Worm (Caenorhabditis elegans) whole organism, young adult: ENCODE measurements around the gene ndub-3.

ENCODE experiments used
- B0035.1 ChIP-seq: sonication (generic microtip); optimal IDR thresholded peaks from 2 replicates; lab custom pipeline; 2016; ENCODE audit warnings: missing genetic modification characterization, mild to moderate bottlenecking, missing compliant biosample characterization, missing genotype, missing genetic modification reagents
- B0336.3 ChIP-seq: fragments of 200-800 bp; sonication (Bioruptor generic); IDR thresholded peaks from 2 replicates; pipeline ENCODE4 v1.3.6; 2022; ENCODE audit warnings: missing genetic modification characterization, missing compliant biosample characterization
- C06A6.2 ChIP-seq: fragments of 200-800 bp; sonication (Bioruptor generic); conservative IDR thresholded peaks from 2 replicates; pipeline ENCODE4 v1.3.6; 2022; ENCODE audit warnings: missing genetic modification characterization, missing compliant biosample characterization
- F10E7.11 ChIP-seq: sonication (generic microtip); optimal IDR thresholded peaks from 2 replicates; lab custom pipeline; 2017; ENCODE audit warnings: mild to moderate bottlenecking, missing genetic modification characterization, moderate library complexity, missing compliant biosample characterization
- F49E8.2 ChIP-seq: sonication (generic microtip); optimal IDR thresholded peaks from 3 replicates; lab custom pipeline; 2017; ENCODE audit warnings: missing genetic modification characterization, mild to moderate bottlenecking, missing compliant biosample characterization, antibody characterized with exemption, moderate library complexity; ENCODE audit not compliant: insufficient read depth
- F57A8.1 ChIP-seq: fragments of 200-800 bp; sonication (Bioruptor generic); optimal IDR thresholded peaks from 2 replicates; lab custom pipeline; 2018; ENCODE audit warnings: mild to moderate bottlenecking, missing genetic modification characterization, moderate library complexity, missing compliant biosample characterization
- K11D2.4 ChIP-seq: fragments of 200-800 bp; sonication (Bioruptor generic); IDR thresholded peaks from 2 replicates; pipeline ENCODE4 v1.3.6; 2022; ENCODE audit warnings: missing genetic modification reagents, missing genetic modification characterization, missing compliant biosample characterization
- T07F8.4 ChIP-seq: sonication (generic microtip); optimal IDR thresholded peaks from 2 replicates; lab custom pipeline; 2016; ENCODE audit warnings: mild to moderate bottlenecking, missing genetic modification characterization, moderate library complexity, missing compliant biosample characterization
- T26A5.8 ChIP-seq: sonication (generic microtip); optimal IDR thresholded peaks from 2 replicates; lab custom pipeline; 2016; ENCODE audit warnings: missing genetic modification characterization, missing compliant biosample characterization
- Y56A3A.18 ChIP-seq: fragments of 200-800 bp; sonication (Bioruptor generic); IDR thresholded peaks from 2 replicates; pipeline ENCODE4 v1.3.6; 2022; ENCODE audit warnings: missing genetic modification reagents, missing genetic modification characterization, missing compliant biosample characterization
- Y79H2A.3 ChIP-seq: fragments of 200-800 bp; sonication (Bioruptor generic); conservative IDR thresholded peaks from 2 replicates; pipeline ENCODE4 v1.3.6; 2022; ENCODE audit warnings: missing genetic modification reagents, missing genetic modification characterization, missing compliant biosample characterization
- Y95B8A.8 ChIP-seq: fragments of 200-800 bp; sonication (Bioruptor generic); IDR thresholded peaks from 2 replicates; pipeline ENCODE4 v1.3.6; 2022; ENCODE audit warnings: missing genetic modification reagents, missing genetic modification characterization, missing compliant biosample characterization
- aptf-3 ChIP-seq: fragments of 200-800 bp; sonication (Bioruptor generic); IDR thresholded peaks from 2 replicates; pipeline ENCODE4 v1.3.6; 2022; ENCODE audit warnings: missing genetic modification characterization, missing compliant biosample characterization
- atf-7 ChIP-seq: sonication (generic microtip); optimal IDR thresholded peaks from 2 replicates; lab custom pipeline; 2017; ENCODE audit warnings: mild to moderate bottlenecking, missing genetic modification characterization, missing compliant biosample characterization
- bed-2 ChIP-seq: fragments of 200-800 bp; sonication (Bioruptor generic); IDR thresholded peaks from 2 replicates; pipeline ENCODE4 v1.3.6; 2022; ENCODE audit warnings: missing genetic modification reagents, missing genetic modification characterization, missing compliant biosample characterization
- cebp-1 ChIP-seq, 2 experiments: fragments of 200-800 bp in 1 of 2; sonication (Bioruptor generic) in 1 of 2; sonication (generic microtip) in 1 of 2; IDR thresholded peaks in 1 of 2; optimal IDR thresholded peaks in 1 of 2; 2 replicates each; pipeline versions ENCODE4 v1.3.6 to Lab custom; 2017 to 2022; ENCODE audit warnings: missing compliant biosample characterization in 2 of 2, missing genetic modification characterization in 2 of 2, mild to moderate bottlenecking in 1 of 2, missing genetic modification reagents in 1 of 2, moderate library complexity in 1 of 2
- cebp-2 ChIP-seq: fragments of 200-800 bp; sonication (Bioruptor generic); IDR thresholded peaks from 2 replicates; pipeline ENCODE4 v1.3.6; 2022; ENCODE audit warnings: missing genetic modification characterization, missing compliant biosample characterization
- ceh-100 ChIP-seq: fragments of 200-800 bp; sonication (Bioruptor generic); IDR thresholded peaks from 2 replicates; pipeline ENCODE4 v1.3.6; 2022; ENCODE audit warnings: missing genetic modification reagents, missing genetic modification characterization, missing compliant biosample characterization
- chd-7 ChIP-seq: sonication (generic microtip); optimal IDR thresholded peaks from 2 replicates; lab custom pipeline; 2016; ENCODE audit warnings: mild to moderate bottlenecking, missing genetic modification characterization, moderate library complexity, missing compliant biosample characterization
- die-1 ChIP-seq: sonication (generic microtip); optimal IDR thresholded peaks from 2 replicates; lab custom pipeline; 2016; ENCODE audit warnings: missing genotype, mild to moderate bottlenecking, missing genetic modification characterization, missing compliant biosample characterization
- dpl-1 ChIP-seq: fragments of 150-350 bp; optimal IDR thresholded peaks from 2 replicates; lab custom pipeline; 2014; ENCODE audit warnings: missing biosample characterization, missing genetic modification reagents, missing genetic modification characterization
- efl-1 ChIP-seq: fragments of 150-350 bp; optimal IDR thresholded peaks from 2 replicates; lab custom pipeline; 2014; ENCODE audit warnings: missing biosample characterization, missing genetic modification reagents, missing genetic modification characterization
- egl-44 ChIP-seq: fragments of 200-800 bp; sonication (Bioruptor generic); IDR thresholded peaks from 2 replicates; pipeline ENCODE4 v1.3.6; 2022; ENCODE audit warnings: missing genetic modification reagents, missing genetic modification characterization, missing compliant biosample characterization
- ets-4 ChIP-seq: fragments of 200-800 bp; sonication (Bioruptor generic); optimal IDR thresholded peaks from 2 replicates; lab custom pipeline; 2018; ENCODE audit warnings: mild to moderate bottlenecking, missing genetic modification characterization, missing compliant biosample characterization
- hmg-1.2 ChIP-seq: fragments of 200-800 bp; sonication (Bioruptor generic); IDR thresholded peaks from 2 replicates; pipeline ENCODE4 v1.3.6; 2022; ENCODE audit warnings: missing genetic modification reagents, missing genetic modification characterization, missing compliant biosample characterization
- hsf-1 ChIP-seq: fragments of 200-800 bp; sonication (Bioruptor generic); IDR thresholded peaks from 2 replicates; pipeline ENCODE4 v1.3.6; 2022; ENCODE audit warnings: missing genetic modification reagents, missing genetic modification characterization, missing compliant biosample characterization
- lag-1 ChIP-seq: fragments of 200-800 bp; sonication (Bioruptor generic); IDR thresholded peaks from 2 replicates; pipeline ENCODE4 v1.3.6; 2022; ENCODE audit warnings: missing genetic modification reagents, missing genetic modification characterization, missing compliant biosample characterization
- let-607 ChIP-seq, 2 experiments: fragments of 200-800 bp in 1 of 2; sonication (Bioruptor generic) in 1 of 2; sonication (generic microtip) in 1 of 2; optimal IDR thresholded peaks; 2 replicates each; lab custom pipeline; 2016 to 2018; ENCODE audit warnings: mild to moderate bottlenecking in 2 of 2, missing compliant biosample characterization in 2 of 2, missing genetic modification characterization in 2 of 2, moderate library complexity in 2 of 2, missing genotype in 1 of 2
- lin-35 ChIP-seq, 3 experiments: fragments of 150-350 bp in 2 of 3; sonication (generic microtip) in 1 of 3; optimal IDR thresholded peaks; 2 replicates each; lab custom pipeline; 2014 to 2018; ENCODE audit warnings: missing biosample characterization in 3 of 3, missing genetic modification characterization in 3 of 3, missing genetic modification reagents in 3 of 3
- lin-40 ChIP-seq: sonication (generic microtip); optimal IDR thresholded peaks from 2 replicates; lab custom pipeline; 2016; ENCODE audit warnings: missing genetic modification characterization, mild to moderate bottlenecking, missing compliant biosample characterization, missing genotype, missing genetic modification reagents
- lin-54 ChIP-seq: fragments of 200-800 bp; sonication (Bioruptor generic); optimal IDR thresholded peaks from 2 replicates; lab custom pipeline; 2018; ENCODE audit warnings: mild to moderate bottlenecking, missing genetic modification characterization, missing compliant biosample characterization
- madf-3 ChIP-seq: fragments of 200-800 bp; sonication (Bioruptor generic); IDR thresholded peaks from 2 replicates; pipeline ENCODE4 v1.3.6; 2022; ENCODE audit warnings: missing genetic modification reagents, missing genetic modification characterization, missing compliant biosample characterization
- mcd-1 ChIP-seq: fragments of 200-800 bp; sonication (Bioruptor generic); IDR thresholded peaks from 2 replicates; pipeline ENCODE4 v1.3.6; 2022; ENCODE audit warnings: missing genetic modification reagents, missing genetic modification characterization, missing compliant biosample characterization
- mes-4 ChIP-seq: sonication (generic microtip); optimal IDR thresholded peaks from 2 replicates; lab custom pipeline; 2016; ENCODE audit warnings: missing genotype, missing genetic modification characterization, missing compliant biosample characterization
- mxl-1 ChIP-seq: sonication (generic microtip); optimal IDR thresholded peaks from 2 replicates; lab custom pipeline; 2016; ENCODE audit warnings: missing genetic modification characterization, missing compliant biosample characterization
- nfya-2 ChIP-seq: fragments of 200-800 bp; sonication (Bioruptor generic); IDR thresholded peaks from 2 replicates; pipeline ENCODE4 v1.3.6; 2022; ENCODE audit warnings: missing genetic modification reagents, missing genetic modification characterization, missing compliant biosample characterization
- nhr-80 ChIP-seq: sonication (generic microtip); optimal IDR thresholded peaks from 2 replicates; lab custom pipeline; 2016; ENCODE audit warnings: missing genetic modification characterization, missing compliant biosample characterization
- nhr-90 ChIP-seq: sonication (generic microtip); optimal IDR thresholded peaks from 2 replicates; lab custom pipeline; 2016; ENCODE audit warnings: missing genotype, mild to moderate bottlenecking, missing genetic modification characterization, missing compliant biosample characterization
- rpc-1 ChIP-seq, 2 experiments: fragments of 150-350 bp in 1 of 2; sonication (generic microtip) in 1 of 2; optimal IDR thresholded peaks; 2 replicates each; lab custom pipeline; 2014 to 2018; ENCODE audit warnings: missing biosample characterization in 1 of 2, missing genetic modification characterization in 1 of 2, missing genetic modification reagents in 1 of 2, missing genotype in 1 of 2
- snpc-4 ChIP-seq, 5 experiments: fragments of 150-350 bp in 1 of 5; sonication (generic microtip) in 4 of 5; optimal IDR thresholded peaks; 2 replicates each; lab custom pipeline; 2014 to 2018; ENCODE audit warnings: missing genetic modification characterization in 5 of 5, missing biosample characterization in 3 of 5, antibody characterized with exemption in 2 of 5, mild to moderate bottlenecking in 2 of 5, missing compliant biosample characterization in 2 of 5, missing genotype in 2 of 5, moderate library complexity in 2 of 5, missing genetic modification reagents in 1 of 5
- tbp1 ChIP-seq: fragments of 200-800 bp; sonication (Bioruptor generic); optimal IDR thresholded peaks from 2 replicates; lab custom pipeline; 2018; ENCODE audit warnings: mild to moderate bottlenecking, missing genetic modification characterization, missing compliant biosample characterization
- tbx-9 ChIP-seq: sonication (generic microtip); optimal IDR thresholded peaks from 2 replicates; lab custom pipeline; 2016; ENCODE audit warnings: borderline replicate concordance, missing genetic modification characterization, inconsistent platforms, missing compliant biosample characterization
- tlf-1 ChIP-seq: fragments of 200-800 bp; sonication (Bioruptor generic); optimal IDR thresholded peaks from 2 replicates; lab custom pipeline; 2018; ENCODE audit warnings: mild to moderate bottlenecking, missing genetic modification characterization, missing compliant biosample characterization
- unc-130 ChIP-seq: sonication (generic microtip); optimal IDR thresholded peaks from 2 replicates; lab custom pipeline; 2016; ENCODE audit warnings: missing genetic modification reagents, missing genetic modification characterization, missing compliant biosample characterization
- xnd-1 ChIP-seq: sonication (generic microtip); optimal IDR thresholded peaks from 2 replicates; lab custom pipeline; 2016; ENCODE audit warnings: missing genotype, missing genetic modification reagents, missing genetic modification characterization, missing compliant biosample characterization
- ztf-26 ChIP-seq: sonication (generic microtip); optimal IDR thresholded peaks from 2 replicates; lab custom pipeline; 2017; ENCODE audit warnings: missing genetic modification characterization, missing compliant biosample characterization
- ztf-3 ChIP-seq: fragments of 200-800 bp; sonication (Bioruptor generic); optimal IDR thresholded peaks from 2 replicates; lab custom pipeline; 2018; ENCODE audit warnings: mild to moderate bottlenecking, missing genetic modification characterization, missing compliant biosample characterization

Gene ndub-3

DNA sequence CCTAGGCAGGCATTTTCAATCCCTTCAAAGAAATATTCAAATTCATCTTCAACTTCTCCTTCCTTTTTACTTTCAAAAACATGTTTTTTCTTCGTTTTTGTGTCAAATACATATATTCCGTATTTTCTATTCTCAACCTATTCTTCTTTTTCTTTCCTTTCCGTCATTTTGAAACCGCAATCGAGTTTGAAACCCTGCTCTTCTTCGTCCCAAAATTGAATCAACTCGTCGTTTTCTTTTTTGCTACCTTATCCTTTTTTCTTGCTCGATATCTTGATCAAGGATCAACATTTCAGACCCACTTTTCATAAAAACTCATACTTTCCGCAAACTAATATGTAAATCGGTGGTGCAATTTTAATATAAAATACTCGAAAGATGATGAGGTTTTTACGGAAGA is 19.5 kb downstream of the ndub-3 start:
- TF ChIP-seq cebp-2 (GFP tag; lab: Robert Waterston, UW): no peak
- TF ChIP-seq B0336.3 (GFP tag; lab: Robert Waterston, UW): no peak
- no peak for TF ChIP-seq Y95B8A.8
- no peak for TF ChIP-seq tbp1 (GFP tag; lab: Kevin White, UChicago)
- no peak for TF ChIP-seq F49E8.2
- TF ChIP-seq Y56A3A.18 (GFP tag; lab: Robert Waterston, UW): no peak
- TF ChIP-seq T26A5.8 (tag; lab: Kevin White, UChicago): no peak
- TF ChIP-seq hsf-1: no peak
- no peak for TF ChIP-seq nhr-90 (tag; lab: Kevin White, UChicago)
- no peak for TF ChIP-seq mxl-1 (tag; lab: Kevin White, UChicago)
- no peak for TF ChIP-seq T07F8.4 (tag; lab: Kevin White, UChicago)
- no peak for TF ChIP-seq lin-54 (GFP tag; lab: Kevin White, UChicago)
- TF ChIP-seq atf-7 (tag; lab: Kevin White, UChicago): no peak
- TF ChIP-seq ztf-3 (GFP tag; lab: Kevin White, UChicago): no peak
- TF ChIP-seq F10E7.11 (tag; lab: Kevin White, UChicago): no peak
- TF ChIP-seq tlf-1: no peak

DNA sequence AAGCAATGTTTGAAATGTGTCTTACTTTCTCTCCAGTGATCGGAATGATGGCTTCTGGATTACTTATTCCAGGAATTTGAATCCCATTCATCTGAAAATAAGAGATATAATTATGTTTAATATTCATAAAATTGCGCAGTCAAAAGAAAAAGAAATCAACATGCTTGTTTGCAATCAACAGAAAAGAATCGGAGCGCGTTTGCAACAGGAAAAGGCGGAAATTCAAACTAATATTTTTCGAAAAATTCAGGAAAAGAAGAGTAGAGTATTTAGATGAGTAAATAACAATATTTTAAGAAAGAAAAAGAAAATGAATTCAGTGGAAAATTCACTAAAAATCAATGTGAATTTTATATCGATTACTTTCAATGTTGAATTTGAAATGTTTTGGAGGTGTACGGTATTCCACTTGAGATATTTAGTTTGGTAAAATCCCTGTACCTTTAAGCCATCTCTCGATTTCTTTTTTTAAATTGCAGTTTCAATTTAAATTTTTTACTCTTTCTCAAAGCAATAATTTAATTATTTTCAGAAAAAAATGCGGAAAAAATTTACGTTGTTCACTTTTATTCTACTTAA is 24.2 kb downstream of the ndub-3 start, which contains the start of the genes set-17 and T21B10.4:
set-17 (minus strand) TSS at position 127 of the 579 bp plus-strand sequence.
T21B10.4 (plus strand) TSS at position 533 of the 579 bp plus-strand sequence.
- no peak for TF ChIP-seq nfya-2 (GFP tag; lab: Robert Waterston, UW)
- no peak for TF ChIP-seq chd-7 (tag; lab: Kevin White, UChicago)
- TF ChIP-seq die-1 (tag; lab: Kevin White, UChicago): no peak
- peak; percentile 80 for TF ChIP-seq lin-54 (GFP tag; lab: Kevin White, UChicago)
- TF ChIP-seq rpc-1 (optimal IDR thresholded peaks at IDR 0.05; lab: Kevin White, UChicago): no peak
- no peak for TF ChIP-seq rpc-1 (tag; optimal IDR thresholded peaks at IDR 0.05; lab: Kevin White, UChicago)
- no peak for TF ChIP-seq lin-35 (GFP tag; optimal IDR thresholded peaks at IDR 0.05; lab: Kevin White, UChicago)
- no peak for TF ChIP-seq aptf-3 (GFP tag; lab: Robert Waterston, UW)
- TF ChIP-seq tlf-1: no peak
- TF ChIP-seq unc-130 (GFP tag; lab: Kevin White, UChicago): no peak
- TF ChIP-seq K11D2.4 (GFP tag; lab: Robert Waterston, UW): no peak
- no peak for TF ChIP-seq madf-3 (GFP tag; lab: Robert Waterston, UW)
- no peak for TF ChIP-seq ceh-100 (GFP tag; lab: Robert Waterston, UW)
- no peak for TF ChIP-seq lin-40
- no peak for TF ChIP-seq mes-4
- no peak for TF ChIP-seq egl-44 (GFP tag; lab: Robert Waterston, UW)
- TF ChIP-seq tbx-9 (tag; lab: Kevin White, UChicago): no peak
- TF ChIP-seq C06A6.2 (GFP tag; lab: Robert Waterston, UW): no peak
- TF ChIP-seq mcd-1 (GFP tag; lab: Robert Waterston, UW): peak; percentile 19; the same call in 1 of the 2 replicates
- TF ChIP-seq xnd-1 (tag; lab: Kevin White, UChicago): peak; percentile 19
- TF ChIP-seq hmg-1.2: no peak
- no peak for TF ChIP-seq Y79H2A.3 (GFP tag; lab: Robert Waterston, UW)
- TF ChIP-seq lag-1: no peak
- TF ChIP-seq dpl-1 (GFP tag; lab: Kevin White, UChicago): no peak
- no peak for TF ChIP-seq B0035.1
- TF ChIP-seq nhr-80 (tag; lab: Kevin White, UChicago): no peak
- no peak for TF ChIP-seq snpc-4 (GFP tag; optimal IDR thresholded peaks at IDR 0.05; lab: Kevin White, UChicago)
- TF ChIP-seq snpc-4 (tag; optimal IDR thresholded peaks at IDR 0.05; lab: Kevin White, UChicago): no peak
- TF ChIP-seq ets-4: no peak
- TF ChIP-seq ztf-26 (tag; lab: Kevin White, UChicago): no peak
- TF ChIP-seq efl-1 (GFP tag; lab: Kevin White, UChicago): peak; percentile 25
- no peak for TF ChIP-seq F57A8.1 (GFP tag; lab: Kevin White, UChicago)
- TF ChIP-seq let-607 (tag; optimal IDR thresholded peaks at IDR 0.05; lab: Kevin White, UChicago): no peak
- TF ChIP-seq bed-2: no peak
- no peak for TF ChIP-seq cebp-1 (GFP tag; IDR thresholded peaks at IDR 0.05; lab: Robert Waterston, UW)
- TF ChIP-seq cebp-1 (tag; optimal IDR thresholded peaks at IDR 0.05; lab: Kevin White, UChicago): no peak
